Fruit fly (Drosophila melanogaster) whole organism, prepupa: ENCODE data around the gene Dlg5.

Experiments used
- Blimp-1 ChIP-seq: fragments of 200-800 bp; sonication (Bioruptor generic); optimal IDR thresholded peaks from 3 replicates; lab custom pipeline; 2017; ENCODE audit warnings: missing biosample characterization, missing genetic modification characterization, mild to moderate bottlenecking, moderate library complexity, missing genetic modification reagents
- CG10631 ChIP-seq: fragments of 200-800 bp; sonication (Bioruptor generic); optimal IDR thresholded peaks from 2 replicates; lab custom pipeline; 2016; ENCODE audit warnings: missing biosample characterization, missing genetic modification characterization
- CG10669 ChIP-seq: fragments of 200-800 bp; sonication (Bioruptor generic); optimal IDR thresholded peaks from 3 replicates; lab custom pipeline; 2018; ENCODE audit warnings: missing biosample characterization, mild to moderate bottlenecking, missing genetic modification characterization, moderate library complexity
- CG11762 ChIP-seq: fragments of 200-800 bp; sonication (Bioruptor generic); optimal IDR thresholded peaks from 3 replicates; lab custom pipeline; 2016; ENCODE audit warnings: missing biosample characterization, missing genetic modification characterization; ENCODE audit not compliant: insufficient read depth
- CG15336 ChIP-seq: fragments of 200-800 bp; sonication (Bioruptor generic); IDR thresholded peaks from 2 replicates; pipeline ENCODE4 v1.3.6; 2022; ENCODE audit warnings: missing biosample characterization, missing genetic modification characterization
- CG16779 ChIP-seq: fragments of 200-800 bp; sonication (Bioruptor generic); optimal IDR thresholded peaks from 3 replicates; lab custom pipeline; 2017; ENCODE audit warnings: missing biosample characterization, mild to moderate bottlenecking, missing genetic modification characterization
- CG3032 ChIP-seq: fragments of 200-800 bp; optimal IDR thresholded peaks from 2 replicates; lab custom pipeline; 2019; ENCODE audit warnings: missing biosample characterization, mild to moderate bottlenecking, missing genetic modification characterization, moderate library complexity
- CG31627 ChIP-seq: fragments of 200-800 bp; sonication (Bioruptor generic); optimal IDR thresholded peaks from 3 replicates; lab custom pipeline; 2016; ENCODE audit warnings: missing biosample characterization, missing genetic modification characterization
- CG34406 ChIP-seq: fragments of 200-800 bp; sonication (Bioruptor generic); optimal IDR thresholded peaks from 3 replicates; lab custom pipeline; 2016; ENCODE audit warnings: missing biosample characterization, missing genetic modification characterization
- CG3919 ChIP-seq: fragments of 200-800 bp; sonication (Bioruptor generic); optimal IDR thresholded peaks from 3 replicates; lab custom pipeline; 2016; ENCODE audit warnings: missing biosample characterization, missing genetic modification characterization
- CG6163 ChIP-seq: fragments of 200-800 bp; sonication (Bioruptor generic); IDR thresholded peaks from 3 replicates; pipeline ENCODE4 v1.3.6; 2022; ENCODE audit warnings: missing biosample characterization, missing genetic modification characterization
- CG6276 ChIP-seq: fragments of 200-800 bp; sonication (Bioruptor generic); optimal IDR thresholded peaks from 2 replicates; lab custom pipeline; 2017; ENCODE audit warnings: missing biosample characterization, mild to moderate bottlenecking, missing genetic modification characterization
- CG6792 ChIP-seq: fragments of 200-800 bp; sonication (Bioruptor generic); optimal IDR thresholded peaks from 3 replicates; lab custom pipeline; 2016; ENCODE audit warnings: missing biosample characterization, missing genetic modification characterization
- CG6808 ChIP-seq: fragments of 200-800 bp; sonication (Bioruptor generic); optimal IDR thresholded peaks from 3 replicates; lab custom pipeline; 2017; ENCODE audit warnings: missing biosample characterization, missing genetic modification characterization, mild to moderate bottlenecking, moderate library complexity, missing genetic modification reagents
- CG6854 ChIP-seq: fragments of 200-800 bp; sonication (Bioruptor generic); optimal IDR thresholded peaks from 2 replicates; lab custom pipeline; 2017; ENCODE audit warnings: missing biosample characterization, mild to moderate bottlenecking, missing genetic modification characterization
- CG8119 ChIP-seq: fragments of 200-800 bp; sonication (Bioruptor generic); IDR thresholded peaks from 3 replicates; pipeline ENCODE4 v1.3.6; 2022; ENCODE audit warnings: missing biosample characterization, missing genetic modification characterization
- CG9139 ChIP-seq: fragments of 200-800 bp; sonication (Bioruptor generic); optimal IDR thresholded peaks from 3 replicates; lab custom pipeline; 2017; ENCODE audit warnings: missing biosample characterization, mild to moderate bottlenecking, missing genetic modification characterization
- Eip75B ChIP-seq: fragments of 200-800 bp; sonication (Bioruptor generic); optimal IDR thresholded peaks from 3 replicates; lab custom pipeline; 2016; ENCODE audit warnings: missing biosample characterization, missing genetic modification characterization
- Ets21C ChIP-seq: fragments of 200-800 bp; sonication (Bioruptor generic); optimal IDR thresholded peaks from 3 replicates; lab custom pipeline; 2016; ENCODE audit warnings: missing biosample characterization, missing genetic modification characterization
- Ets96B ChIP-seq: fragments of 200-800 bp; optimal IDR thresholded peaks from 2 replicates; lab custom pipeline; 2019; ENCODE audit warnings: missing biosample characterization, mild to moderate bottlenecking, missing genetic modification characterization, moderate library complexity
- Gug ChIP-seq: fragments of 200-800 bp; sonication (Bioruptor generic); IDR thresholded peaks from 2 replicates; pipeline ENCODE4 v1.3.6; 2022; ENCODE audit warnings: missing biosample characterization, missing genetic modification characterization
- Hr38 ChIP-seq: sonication (Bioruptor generic); optimal IDR thresholded peaks from 2 replicates; lab custom pipeline; 2016; ENCODE audit warnings: missing biosample characterization, missing genetic modification characterization
- Hr39 ChIP-seq: fragments of 200-800 bp; sonication (Bioruptor generic); optimal IDR thresholded peaks from 2 replicates; lab custom pipeline; 2016; ENCODE audit warnings: missing biosample characterization, missing genetic modification characterization
- Hr4 ChIP-seq: fragments of 200-800 bp; sonication (Bioruptor generic); optimal IDR thresholded peaks from 3 replicates; lab custom pipeline; 2016; ENCODE audit warnings: missing biosample characterization, missing genetic modification characterization
- Met ChIP-seq: fragments of 200-800 bp; sonication (Bioruptor generic); optimal IDR thresholded peaks from 3 replicates; lab custom pipeline; 2016; ENCODE audit warnings: missing biosample characterization, missing genetic modification characterization
- OdsH ChIP-seq: fragments of 200-800 bp; sonication (Bioruptor generic); optimal IDR thresholded peaks from 3 replicates; lab custom pipeline; 2016; ENCODE audit warnings: missing biosample characterization, missing genetic modification characterization
- Smox ChIP-seq: fragments of 200-800 bp; sonication (Bioruptor generic); optimal IDR thresholded peaks from 3 replicates; lab custom pipeline; 2016; ENCODE audit warnings: missing biosample characterization, missing genetic modification characterization
- Sox102F ChIP-seq: fragments of 200-800 bp; sonication (Bioruptor generic); optimal IDR thresholded peaks from 2 replicates; lab custom pipeline; 2016; ENCODE audit warnings: missing biosample characterization, mild to moderate bottlenecking, missing genetic modification characterization
- Sox14 ChIP-seq: fragments of 200-800 bp; sonication (Bioruptor generic); optimal IDR thresholded peaks from 3 replicates; lab custom pipeline; 2016; ENCODE audit warnings: missing biosample characterization, missing genetic modification characterization
- Sox15 ChIP-seq: fragments of 200-800 bp; sonication (Bioruptor generic); optimal IDR thresholded peaks from 3 replicates; lab custom pipeline; 2016; ENCODE audit warnings: missing biosample characterization, missing genetic modification characterization
- achi ChIP-seq: fragments of 200-800 bp; sonication (Bioruptor generic); optimal IDR thresholded peaks from 3 replicates; lab custom pipeline; 2016; ENCODE audit warnings: missing biosample characterization, missing genetic modification characterization
- acj6 ChIP-seq: fragments of 200-800 bp; sonication (Bioruptor generic); optimal IDR thresholded peaks from 3 replicates; lab custom pipeline; 2016; ENCODE audit warnings: missing biosample characterization, missing genetic modification characterization
- cyc ChIP-seq: fragments of 200-800 bp; sonication (Bioruptor generic); optimal IDR thresholded peaks from 3 replicates; lab custom pipeline; 2016; ENCODE audit warnings: missing biosample characterization, missing genetic modification characterization
- dac ChIP-seq: fragments of 200-800 bp; sonication (Bioruptor generic); optimal IDR thresholded peaks from 2 replicates; lab custom pipeline; 2017; ENCODE audit warnings: missing biosample characterization, mild to moderate bottlenecking, missing genetic modification characterization
- dsx ChIP-seq: fragments of 200-800 bp; optimal IDR thresholded peaks from 3 replicates; lab custom pipeline; 2019; ENCODE audit warnings: missing biosample characterization, mild to moderate bottlenecking, missing genetic modification characterization, moderate library complexity; ENCODE audit not compliant: poor library complexity, severe bottlenecking
- eg ChIP-seq: fragments of 200-800 bp; sonication (Bioruptor generic); IDR thresholded peaks from 3 replicates; pipeline ENCODE4 v1.3.6; 2022; ENCODE audit warnings: missing biosample characterization, missing genetic modification characterization
- fd85E ChIP-seq: fragments of 200-800 bp; sonication (Bioruptor generic); optimal IDR thresholded peaks from 3 replicates; lab custom pipeline; 2016; ENCODE audit warnings: missing biosample characterization, missing genetic modification characterization
- fkh ChIP-seq: fragments of 200-800 bp; sonication (Bioruptor generic); optimal IDR thresholded peaks from 3 replicates; lab custom pipeline; 2017; ENCODE audit warnings: missing biosample characterization, mild to moderate bottlenecking, missing genetic modification characterization, moderate library complexity
- lz ChIP-seq: fragments of 200-800 bp; sonication (Bioruptor generic); optimal IDR thresholded peaks from 3 replicates; lab custom pipeline; 2016; ENCODE audit warnings: missing biosample characterization, missing genetic modification characterization
- net ChIP-seq: fragments of 200-800 bp; sonication (Bioruptor generic); optimal IDR thresholded peaks from 3 replicates; lab custom pipeline; 2016; ENCODE audit warnings: missing biosample characterization, missing genetic modification characterization
- pdm3 ChIP-seq: fragments of 200-800 bp; sonication (Bioruptor generic); optimal IDR thresholded peaks from 3 replicates; lab custom pipeline; 2016; ENCODE audit warnings: missing biosample characterization, missing genetic modification characterization
- salr ChIP-seq, 2 experiments: fragments of 200-800 bp; sonication (Bioruptor generic); optimal IDR thresholded peaks; 3 replicates each; lab custom pipeline; 2016 to 2018; ENCODE audit warnings: missing biosample characterization in 2 of 2, missing genetic modification characterization in 2 of 2, mild to moderate bottlenecking in 1 of 2
- spab ChIP-seq: fragments of 200-800 bp; sonication (Bioruptor generic); optimal IDR thresholded peaks from 2 replicates; lab custom pipeline; 2017; ENCODE audit warnings: missing biosample characterization, mild to moderate bottlenecking, missing genetic modification characterization, missing genetic modification reagents
- ss ChIP-seq, 2 experiments: fragments of 200-800 bp; sonication (Bioruptor generic); optimal IDR thresholded peaks; 2 replicates in 1 of 2; 3 replicates in 1 of 2; lab custom pipeline; 2017 to 2018; ENCODE audit warnings: mild to moderate bottlenecking in 2 of 2, missing biosample characterization in 2 of 2, missing genetic modification characterization in 2 of 2, moderate library complexity in 1 of 2
- svp ChIP-seq: fragments of 200-800 bp; sonication (Bioruptor generic); peaks from one replicate; lab custom pipeline; 2016; ENCODE audit warnings: missing biosample characterization, missing genetic modification characterization
- topi ChIP-seq: fragments of 200-800 bp; sonication (Bioruptor generic); optimal IDR thresholded peaks from 3 replicates; lab custom pipeline; 2016; ENCODE audit warnings: missing biosample characterization, missing genetic modification characterization
- vri ChIP-seq: fragments of 200-800 bp; sonication (Bioruptor generic); optimal IDR thresholded peaks from 3 replicates; lab custom pipeline; 2016; ENCODE audit warnings: missing biosample characterization, mild to moderate bottlenecking, missing genetic modification characterization

The Dlg5 gene

DNA sequence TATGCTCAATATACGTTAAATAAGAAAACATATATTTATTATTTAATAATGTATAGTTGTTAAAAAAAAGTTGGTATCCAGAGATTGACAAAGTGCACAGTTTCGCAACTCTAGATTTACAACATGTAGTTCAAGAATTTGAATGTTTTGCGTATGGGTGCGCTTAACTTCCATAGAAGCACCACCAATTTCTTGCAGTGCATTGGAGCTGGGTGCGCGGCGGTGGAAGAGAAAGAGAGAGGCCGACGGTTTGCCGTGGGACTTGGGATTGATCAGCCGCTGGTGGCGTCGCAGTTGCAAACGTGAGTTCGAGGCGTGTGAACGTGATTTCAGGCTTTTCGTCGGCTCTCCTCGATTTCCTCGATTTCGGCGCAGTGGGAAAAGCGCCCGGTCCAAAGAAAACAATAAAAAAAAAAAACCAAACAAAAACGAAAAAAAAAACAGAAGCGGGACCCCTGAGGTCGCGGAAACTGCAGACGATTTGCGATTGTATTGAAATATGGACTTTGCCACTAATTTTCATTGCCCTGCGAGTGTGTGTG is 15.4 kb downstream of the Dlg5 start, which contains the start of gene spz4 (continued):
- no peak for TF ChIP-seq CG11762 (GFP tag; lab: Kevin White, UChicago)
- no peak for TF ChIP-seq vri (GFP tag; lab: Kevin White, UChicago)
- TF ChIP-seq Gug, result no peak
- no peak for TF ChIP-seq spab (GFP tag; lab: Kevin White, UChicago)
- TF ChIP-seq ss (GFP tag; optimal IDR thresholded peaks at IDR 0.05; lab: Kevin White, UChicago), result no peak
- no peak for TF ChIP-seq CG6808

DNA sequence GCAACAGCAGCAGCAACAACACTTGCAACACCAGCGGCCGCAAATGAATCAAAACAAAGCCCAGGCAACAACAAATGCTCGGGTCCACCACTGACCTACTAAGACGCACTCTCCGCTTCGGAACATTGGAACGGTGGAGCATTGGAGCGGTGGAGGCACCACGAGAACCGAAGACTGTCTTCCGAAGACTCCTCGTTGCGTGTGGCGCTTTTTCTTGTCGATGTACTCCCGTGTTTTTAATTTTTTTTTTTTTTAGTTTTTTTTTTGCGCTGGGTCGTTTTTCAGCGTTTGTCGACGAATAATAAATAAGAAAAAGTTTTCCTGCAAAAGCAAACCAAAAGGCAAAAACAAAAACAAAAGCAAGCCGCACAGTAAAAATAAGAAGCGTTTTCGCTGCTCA is 16.2 kb downstream of the Dlg5 start:
- TF ChIP-seq CG6163, result 0 out of 3 replicates have a peak, but pooled peaks have one; percentile 19
- TF ChIP-seq eg, result peak; percentile 69; the same call in 2 of the 3 replicates
- peak; percentile 16 for TF ChIP-seq CG6854 (GFP tag; lab: Kevin White, UChicago)
- TF ChIP-seq CG6276 (GFP tag; lab: Kevin White, UChicago), result peak; percentile 18
- no peak for TF ChIP-seq Blimp-1 (GFP tag; lab: Kevin White, UChicago)
- TF ChIP-seq CG15336 (GFP tag; lab: Robert Waterston, UW), result peak; percentile 21; the same call in 1 of the 2 replicates
- no peak for TF ChIP-seq dsx (GFP tag; lab: Kevin White, UChicago)
- peak in 1 of 2 experiments; percentile 43 for TF ChIP-seq ss (GFP tag; optimal IDR thresholded peaks at IDR 0.05; lab: Kevin White, UChicago)
- peak; percentile 65; the same call in 2 of the 3 replicates for TF ChIP-seq CG8119 (GFP tag; lab: Robert Waterston, UW)

dm6 chr2L:11498839-11499238 is 18.0 kb downstream of the Dlg5 start, which contains the start of gene Cog8:
TSS of gene Cog8 (minus strand) at chr2L:11498948.
- no peak for TF ChIP-seq Hr4
- peak; percentile 40 for TF ChIP-seq acj6 (GFP tag; lab: Kevin White, UChicago)
- TF ChIP-seq Eip75B (GFP tag; lab: Kevin White, UChicago), result no peak
- TF ChIP-seq fd85E (GFP tag; lab: Kevin White, UChicago), result no peak
- TF ChIP-seq CG3032 (tag; lab: Kevin White, UChicago), result peak; percentile 16
- TF ChIP-seq Sox102F (GFP tag; lab: Kevin White, UChicago), result no peak
- peak in 1 of 2 experiments; percentile 8 for TF ChIP-seq salr (GFP tag; optimal IDR thresholded peaks at IDR 0.05; lab: Kevin White, UChicago)
- TF ChIP-seq pdm3 (GFP tag; lab: Kevin White, UChicago), result peak; percentile 47
- TF ChIP-seq Hr39 (GFP tag; lab: Kevin White, UChicago), result peak; percentile 71
- TF ChIP-seq Met (GFP tag; lab: Kevin White, UChicago), result peak; percentile 26
- TF ChIP-seq CG10631, result peak; percentile 64
- peak; percentile 36 for TF ChIP-seq cyc (GFP tag; lab: Kevin White, UChicago)
- TF ChIP-seq Gug, result peak; percentile 15; the same call in 1 of the 2 replicates
- TF ChIP-seq CG34406, result no peak
- no peak for TF ChIP-seq CG16779 (tag; lab: Kevin White, UChicago)
- TF ChIP-seq OdsH, result peak; percentile 26
- peak; percentile 24 for TF ChIP-seq CG3919
- peak; percentile 33 for TF ChIP-seq Smox (GFP tag; lab: Kevin White, UChicago)
- peak; percentile 52 for TF ChIP-seq Sox14
- TF ChIP-seq achi (GFP tag; lab: Kevin White, UChicago), result peak; percentile 31
- TF ChIP-seq svp (GFP tag; lab: Kevin White, UChicago), result peak; percentile 33
- TF ChIP-seq CG10669, result no peak
- TF ChIP-seq Ets21C (GFP tag; lab: Kevin White, UChicago), result peak; percentile 40
- TF ChIP-seq Ets96B, result no peak
- no peak for TF ChIP-seq CG9139 (GFP tag; lab: Kevin White, UChicago)
- peak; percentile 30 for TF ChIP-seq CG6792 (GFP tag; lab: Kevin White, UChicago)
- peak; percentile 54 for TF ChIP-seq lz (GFP tag; lab: Kevin White, UChicago)
- no peak for TF ChIP-seq spab (GFP tag; lab: Kevin White, UChicago)
- TF ChIP-seq net, result no peak
- TF ChIP-seq eg, result no peak
- peak; percentile 74 for TF ChIP-seq CG31627
- TF ChIP-seq Hr38 (GFP tag; lab: Kevin White, UChicago), result no peak
- no peak for TF ChIP-seq fkh (GFP tag; lab: Kevin White, UChicago)
- TF ChIP-seq topi (GFP tag; lab: Kevin White, UChicago), result peak; percentile 15
- peak; percentile 19 for TF ChIP-seq Sox15 (GFP tag; lab: Kevin White, UChicago)
- TF ChIP-seq CG6163, result no peak
- TF ChIP-seq CG8119 (GFP tag; lab: Robert Waterston, UW), result no peak
- no peak for TF ChIP-seq CG11762 (GFP tag; lab: Kevin White, UChicago)
- no peak for TF ChIP-seq dac
